Worm (Caenorhabditis elegans) whole organism, late embryonic: ENCODE results near the gene ZK1307.4.

Experiments
- dmd-4 ChIP-seq: sonication (generic microtip); optimal IDR thresholded peaks from 2 replicates; lab custom pipeline; 2016; ENCODE audit warnings: borderline replicate concordance, missing genetic modification characterization, missing compliant biosample characterization
- pha-2 ChIP-seq: sonication (generic microtip); optimal IDR thresholded peaks from 2 replicates; lab custom pipeline; 2017; ENCODE audit warnings: mild to moderate bottlenecking, missing genetic modification characterization, missing compliant biosample characterization
- pha-4 ChIP-seq: fragments of 150-350 bp; optimal IDR thresholded peaks from 2 replicates; lab custom pipeline; 2018; ENCODE audit warnings: missing biosample characterization, missing genetic modification reagents, missing genetic modification characterization
- ztf-16 ChIP-seq: sonication (generic microtip); optimal IDR thresholded peaks from 2 replicates; lab custom pipeline; 2017; ENCODE audit warnings: missing genetic modification characterization, missing compliant biosample characterization

DNA sequence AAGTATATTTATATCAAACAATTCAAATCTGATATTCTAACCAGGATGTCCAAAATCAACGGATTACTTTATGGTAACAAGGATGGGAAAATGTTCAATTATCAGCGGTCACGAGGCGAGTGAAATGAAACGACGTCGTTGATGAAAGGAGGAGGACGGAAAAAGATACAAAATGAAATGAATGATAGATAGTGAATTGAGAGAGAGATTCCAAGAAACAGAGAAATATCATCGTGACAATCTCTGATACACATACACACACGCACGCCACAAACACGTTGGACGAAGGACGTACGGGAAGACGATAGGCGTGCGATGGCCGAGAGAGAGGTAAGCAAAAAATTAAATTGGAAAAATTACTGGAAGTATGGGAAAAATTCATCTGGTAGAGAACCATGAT is 50.5 kb downstream of the ZK1307.4 start:
- TF ChIP-seq dmd-4 (tag; lab: Kevin White, UChicago) (no peak), ztf-16 (tag; lab: Kevin White, UChicago) (no peak), pha-2 (tag; lab: Kevin White, UChicago) (no peak), pha-4 (tag; lab: Kevin White, UChicago) (no peak)
